Worm (Caenorhabditis elegans): ENCODE results near the gene F07F6.7.
A peak's percentile ranks its signal among the peaks of the same experiment; 100 is the strongest.

F07F6.7 gene

DNA sequence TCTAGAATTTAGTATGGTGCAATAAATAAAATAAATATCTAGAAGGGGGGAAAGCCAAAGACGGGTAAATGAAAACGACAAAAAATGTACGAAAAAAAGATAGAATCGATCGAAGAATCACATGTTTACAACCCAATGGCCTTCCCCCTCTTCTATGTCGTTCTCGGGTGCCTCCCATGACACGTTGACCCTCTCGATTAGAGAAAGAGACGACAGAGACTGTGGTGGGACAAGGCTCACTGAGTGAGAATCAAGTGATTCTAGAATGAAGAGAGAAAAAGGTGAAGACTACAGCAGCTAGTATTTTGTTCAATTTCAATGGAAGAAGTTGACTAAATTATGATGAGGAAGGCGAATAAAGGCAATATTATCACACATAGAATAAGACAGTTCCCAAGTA is 2.4 kb upstream of the F07F6.7 start (continued):
- TF ChIP-seq Y5F2A.4 (GFP tag; optimal IDR thresholded peaks at IDR 0.05): no peak
- TF ChIP-seq T26A8.4 (GFP tag; IDR thresholded peaks at IDR 0.05): no peak
- peak; percentile 63 for TF ChIP-seq nhr-77 (tag; optimal IDR thresholded peaks at IDR 0.05)
- TF ChIP-seq daf-16 (GFP tag; optimal IDR thresholded peaks at IDR 0.05): no peak
- peak; percentile 63 for TF ChIP-seq daf-16 (tag; optimal IDR thresholded peaks at IDR 0.05)
- TF ChIP-seq lin-29 (GFP tag; IDR thresholded peaks at IDR 0.05): no peak
- no peak for TF ChIP-seq fkh-10 (GFP tag; optimal IDR thresholded peaks at IDR 0.05)
- TF ChIP-seq mdl-1 (tag; optimal IDR thresholded peaks at IDR 0.05): peak in 1 of 2 experiments; percentile 78
- no peak for TF ChIP-seq lin-1 (GFP tag; IDR thresholded peaks at IDR 0.05)
- no peak for TF ChIP-seq zip-2 (tag; optimal IDR thresholded peaks at IDR 0.05)
- TF ChIP-seq ctbp-1 (GFP tag; IDR thresholded peaks at IDR 0.05): no peak
- no peak for TF ChIP-seq cey-2 (tag; optimal IDR thresholded peaks at IDR 0.05; ENCODE audit: borderline replicate concordance, insufficient read depth)
- TF ChIP-seq lim-7 (GFP tag; IDR thresholded peaks at IDR 0.05): no peak
- peak; percentile 55 for TF ChIP-seq pha-4 (GFP tag; IDR thresholded peaks at IDR 0.05)
- peak; percentile 76 for TF ChIP-seq pha-4 (tag; optimal IDR thresholded peaks at IDR 0.05)
- no peak for TF ChIP-seq sdz-12 (GFP tag; optimal IDR thresholded peaks at IDR 0.05)
- TF ChIP-seq unc-62 (GFP tag; optimal IDR thresholded peaks at IDR 0.05 in 1 of 2): peak in 1 of 2 experiments; percentile 51
- TF ChIP-seq unc-62 (tag; optimal IDR thresholded peaks at IDR 0.05): no peak
- peak; percentile 77 for TF ChIP-seq hlh-11 (tag; optimal IDR thresholded peaks at IDR 0.05)
- TF ChIP-seq spr-3 (GFP tag; optimal IDR thresholded peaks at IDR 0.05): no peak
- peak; percentile 38; the same call in 1 of the 2 replicates for TF ChIP-seq dmd-6 (GFP tag; IDR thresholded peaks at IDR 0.05)
- no peak for TF ChIP-seq aly-2 (tag; optimal IDR thresholded peaks at IDR 0.05)
- no peak for TF ChIP-seq dmd-9 (GFP tag; IDR thresholded peaks at IDR 0.05)
- no peak for TF ChIP-seq aha-1 (tag)
- peak in 1 of 2 experiments; percentile 69 for TF ChIP-seq lsy-2 (tag; optimal IDR thresholded peaks at IDR 0.05)
- no peak for TF ChIP-seq ama-1 (optimal IDR thresholded peaks at IDR 0.05)
- TF ChIP-seq Y105C5A.15 (GFP tag; IDR thresholded peaks at IDR 0.05): no peak
- no peak for TF ChIP-seq snpc-4 (tag; optimal IDR thresholded peaks at IDR 0.05)
- TF ChIP-seq skn-1 (tag; optimal IDR thresholded peaks at IDR 0.05): no peak
- no peak for TF ChIP-seq egl-43 (GFP tag; IDR thresholded peaks at IDR 0.05)
- TF ChIP-seq arid-1 (GFP tag; conservative IDR thresholded peaks at IDR 0.05): no peak
- no peak for TF ChIP-seq duxl-1 (tag; optimal IDR thresholded peaks at IDR 0.05; ENCODE audit: poor library complexity)
- peak; percentile 60 for TF ChIP-seq nhr-25 (tag; optimal IDR thresholded peaks at IDR 0.05; ENCODE audit: borderline replicate concordance, insufficient read depth)
- TF ChIP-seq zag-1 (tag; optimal IDR thresholded peaks at IDR 0.05): no peak
- no peak for TF ChIP-seq egl-27 (tag; optimal IDR thresholded peaks at IDR 0.05)
- no peak for TF ChIP-seq D1046.2 (GFP tag; IDR thresholded peaks at IDR 0.05)

DNA sequence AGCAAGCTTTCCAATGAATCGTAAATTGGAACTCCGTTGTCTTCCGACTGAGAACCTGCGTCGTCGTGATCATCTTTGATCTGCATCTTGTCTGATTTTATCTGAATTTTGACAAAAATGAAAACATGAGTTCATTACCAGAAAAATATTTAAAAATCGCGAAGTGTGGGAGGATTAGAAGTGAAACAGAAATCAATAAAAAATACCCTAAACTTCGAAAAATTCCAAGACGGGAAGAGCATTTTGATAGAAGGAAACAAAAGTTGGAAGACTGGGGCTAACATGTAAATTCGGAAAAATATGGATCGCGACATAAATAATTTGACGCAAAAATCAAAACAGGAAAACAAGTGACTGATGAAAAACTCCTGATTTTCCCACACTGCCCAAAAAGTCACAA is 2.0 kb upstream of the F07F6.7 start, which contains the start of gene F07F6.8:
Gene F07F6.8 (minus strand): TSS at position 101 of the 400 bp plus-strand sequence.
- TF ChIP-seq F49E8.2 (tag; optimal IDR thresholded peaks at IDR 0.05; ENCODE audit: borderline replicate concordance) (no peak), nhr-28 (tag; optimal IDR thresholded peaks at IDR 0.05) (no peak), zip-2 (tag; optimal IDR thresholded peaks at IDR 0.05) (no peak), aly-2 (tag; optimal IDR thresholded peaks at IDR 0.05) (no peak), aha-1 (tag) (peak; percentile 31)

DNA sequence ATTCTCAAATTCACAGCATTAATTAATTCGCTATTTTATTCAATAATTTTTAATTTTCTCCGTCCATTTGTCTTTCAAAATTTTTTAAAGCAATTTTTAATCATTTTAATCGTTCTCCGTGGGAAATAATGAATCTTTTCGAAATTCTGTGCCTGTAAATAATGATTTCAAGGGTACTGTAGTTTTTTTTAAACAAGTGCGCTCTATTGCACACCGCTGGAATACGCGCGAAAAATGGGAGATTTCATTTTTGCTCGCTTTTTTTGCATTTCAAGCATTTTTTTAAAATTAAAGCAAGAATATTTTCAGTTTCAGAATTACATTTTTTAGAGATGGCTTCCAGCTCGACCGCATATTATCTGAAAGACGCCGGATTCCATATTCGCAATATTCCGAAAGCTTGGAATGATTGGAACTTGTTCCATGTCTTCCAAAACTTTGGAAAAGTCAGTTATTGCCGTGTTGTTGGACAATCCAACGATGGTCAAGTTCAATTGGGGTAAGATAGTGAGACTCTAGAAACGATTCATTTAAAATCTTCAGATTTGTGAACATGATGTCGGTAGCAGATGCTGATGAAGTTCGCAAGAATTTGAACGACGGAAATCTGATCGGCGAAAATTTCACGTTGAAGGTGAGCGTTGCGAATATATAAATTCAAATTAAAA is 2.6 kb downstream of the F07F6.7 start, which contains the start of gene tofu-6:
Gene tofu-6 (plus strand): TSS at position 302 of the 668 bp plus-strand sequence.
- TF ChIP-seq F49E8.2 (tag; optimal IDR thresholded peaks at IDR 0.05; ENCODE audit: borderline replicate concordance) (peak; percentile 41), dpl-1 (GFP tag; optimal IDR thresholded peaks at IDR 0.05) (peak; percentile 45), dmd-8 (GFP tag; IDR thresholded peaks at IDR 0.05) (no peak), lsy-2 (tag; optimal IDR thresholded peaks at IDR 0.05) (peak in 1 of 2 experiments; percentile 92), lin-38 (GFP tag; IDR thresholded peaks at IDR 0.05) (peak; percentile 94), unc-130 (GFP tag; optimal IDR thresholded peaks at IDR 0.05) (peak; percentile 53), hlh-30 (tag; optimal IDR thresholded peaks at IDR 0.05; ENCODE audit: insufficient read depth) (no peak), Y48G9A.11 (GFP tag; IDR thresholded peaks at IDR 0.05) (0 out of 2 replicates have a peak, but pooled peaks have one; percentile 56), aha-1 (tag) (peak; percentile 59), mes-2 (tag; optimal IDR thresholded peaks at IDR 0.05; ENCODE audit: poor library complexity, severe bottlenecking) (no peak)

All from whole organism, L4 larva.